Worm (Caenorhabditis elegans) whole organism, midembryonic: ENCODE measurements around the gene lev-1.

ENCODE experiments used
- med-1 ChIP-seq: sonication (generic microtip); optimal IDR thresholded peaks from 2 replicates; lab custom pipeline; 2017; ENCODE audit warnings: missing genetic modification characterization, mild to moderate bottlenecking, missing compliant biosample characterization, antibody characterized with exemption, missing genetic modification reagents; ENCODE audit not compliant: insufficient read depth
- ztf-29 ChIP-seq: fragments of 200-800 bp; sonication (Bioruptor generic); IDR thresholded peaks from 2 replicates; pipeline ENCODE4 v1.3.6; 2022; ENCODE audit warnings: missing genetic modification reagents, missing genetic modification characterization, missing compliant biosample characterization

- TF ChIP-seq ztf-29 (GFP tag; lab: Robert Waterston, UW): no peak
- no peak for TF ChIP-seq med-1 (GFP tag; lab: Kevin White, UChicago)
Observed at ce11 chrIV:13180723-13181122, 1.5 kb upstream of the lev-1 start, which contains the start of gene F58D2.3.
